Fruit fly (Drosophila melanogaster): ENCODE data around the gene neur.

DNA sequence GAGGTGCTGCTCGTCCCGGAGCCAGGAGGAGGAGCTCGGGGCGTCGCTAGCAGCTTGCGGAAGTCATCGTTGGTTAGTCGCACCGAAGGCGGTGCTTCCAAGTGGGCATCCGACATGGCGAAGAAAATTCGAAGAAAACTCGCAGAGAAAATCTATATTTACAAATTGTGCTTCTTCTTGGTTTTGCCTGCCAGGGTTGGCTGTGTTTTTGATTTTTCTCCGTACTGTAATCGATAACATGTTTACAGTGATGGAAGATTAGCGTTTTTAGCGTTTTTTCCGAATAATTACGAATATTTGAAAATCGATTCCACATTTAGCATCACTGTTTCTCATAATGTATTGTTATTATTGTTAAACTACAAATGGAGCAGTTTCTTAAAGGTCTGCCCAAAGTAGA lies 25.6 kb upstream of the neur start, which contains the start of the genes beag and Ada:
- TF ChIP-seq h (GFP tag; optimal IDR thresholded peaks at IDR 0.05) (no peak), br (GFP tag; optimal IDR thresholded peaks at IDR 0.05) (no peak), Sp1 (GFP tag; optimal IDR thresholded peaks at IDR 0.05) (peak; percentile 15), pan (optimal IDR thresholded peaks at IDR 0.05) (no peak), lola (GFP tag; optimal IDR thresholded peaks at IDR 0.05) (no peak), rgr (GFP tag; optimal IDR thresholded peaks at IDR 0.05) (no peak), Abd-B (GFP tag; optimal IDR thresholded peaks at IDR 0.05) (no peak), dmrt93B (GFP tag; optimal IDR thresholded peaks at IDR 0.05) (no peak), sv (GFP tag; optimal IDR thresholded peaks at IDR 0.05) (peak; percentile 8), brk (GFP tag; optimal IDR thresholded peaks at IDR 0.05) (no peak), psq (GFP tag; optimal IDR thresholded peaks at IDR 0.05) (no peak), Vsx2 (GFP tag; optimal IDR thresholded peaks at IDR 0.05; ENCODE audit: partially characterized antibody) (no peak)

Data from whole organism, wandering third instar larva.